Worm (Caenorhabditis elegans) whole organism, L4 larva: ENCODE measurements around the gene nprt-1.

ENCODE experiments used
- D1046.2 ChIP-seq: fragments of 200-800 bp; sonication (Bioruptor generic); IDR thresholded peaks from 2 replicates; pipeline ENCODE4 v1.3.6; 2022; ENCODE audit warnings: missing genetic modification characterization, missing compliant biosample characterization
- F26F4.8 ChIP-seq: fragments of 200-800 bp; sonication (Bioruptor generic); conservative IDR thresholded peaks from 2 replicates; pipeline ENCODE4 v1.3.6; 2022; ENCODE audit warnings: missing genetic modification characterization, missing compliant biosample characterization
- R02D3.7 ChIP-seq: fragments of 150-350 bp; sonication (generic microtip); optimal IDR thresholded peaks from 3 replicates; lab custom pipeline; 2014; ENCODE audit warnings: missing biosample characterization, missing genetic modification characterization
- Y48G9A.11 ChIP-seq: fragments of 200-800 bp; sonication (Bioruptor generic); IDR thresholded peaks from 2 replicates; pipeline ENCODE4 v1.3.6; 2022; ENCODE audit warnings: missing genetic modification reagents, missing genetic modification characterization, missing compliant biosample characterization
- Y5F2A.4 ChIP-seq: fragments of 200-800 bp; sonication (Bioruptor generic); optimal IDR thresholded peaks from 2 replicates; lab custom pipeline; 2018; ENCODE audit warnings: mild to moderate bottlenecking, missing genetic modification characterization, missing compliant biosample characterization
- Y75B8A.6 ChIP-seq: fragments of 200-800 bp; sonication (Bioruptor generic); IDR thresholded peaks from 2 replicates; pipeline ENCODE4 v1.3.6; 2022; ENCODE audit warnings: missing genetic modification reagents, missing genetic modification characterization, missing compliant biosample characterization
- ZK337.2 ChIP-seq: fragments of 200-800 bp; sonication (Bioruptor generic); IDR thresholded peaks from 2 replicates; pipeline ENCODE4 v1.3.6; 2022; ENCODE audit warnings: missing genetic modification reagents, missing genetic modification characterization, missing compliant biosample characterization
- aha-1 ChIP-seq: fragments of 150-350 bp; peaks from one replicate; lab custom pipeline; 2014; ENCODE audit warnings: missing biosample characterization, missing genetic modification characterization
- arid-1 ChIP-seq: fragments of 200-800 bp; sonication (Bioruptor generic); conservative IDR thresholded peaks from 2 replicates; pipeline ENCODE4 v1.3.6; 2022; ENCODE audit warnings: missing genetic modification reagents, missing genetic modification characterization, missing compliant biosample characterization
- ceh-20 ChIP-seq: fragments of 200-800 bp; sonication (Bioruptor generic); IDR thresholded peaks from 2 replicates; pipeline ENCODE4 v1.3.6; 2022; ENCODE audit warnings: missing genetic modification reagents, missing genetic modification characterization, missing compliant biosample characterization
- ceh-44 ChIP-seq: fragments of 200-800 bp; sonication (Bioruptor generic); IDR thresholded peaks from 2 replicates; pipeline ENCODE4 v1.3.6; 2022; ENCODE audit warnings: missing genetic modification reagents, missing genetic modification characterization, missing compliant biosample characterization
- ceh-82 ChIP-seq: sonication (generic microtip); optimal IDR thresholded peaks from 2 replicates; lab custom pipeline; 2017; ENCODE audit warnings: missing biosample characterization, missing genetic modification characterization
- ces-1 ChIP-seq: fragments of 150-350 bp; sonication (generic microtip); optimal IDR thresholded peaks from 4 replicates; lab custom pipeline; 2014; ENCODE audit warnings: missing biosample characterization, missing genetic modification reagents, missing genetic modification characterization
- daf-12 ChIP-seq: fragments of 150-350 bp; optimal IDR thresholded peaks from 2 replicates; lab custom pipeline; 2014; ENCODE audit warnings: missing biosample characterization, missing genetic modification reagents, missing genetic modification characterization
- daf-19 ChIP-seq: fragments of 200-800 bp; sonication (Bioruptor generic); conservative IDR thresholded peaks from 2 replicates; pipeline ENCODE4 v1.3.6; 2022; ENCODE audit warnings: missing genetic modification characterization, missing compliant biosample characterization
- daf-8 ChIP-seq: fragments of 200-800 bp; sonication (Bioruptor generic); IDR thresholded peaks from 2 replicates; pipeline ENCODE4 v1.3.6; 2022; ENCODE audit warnings: missing genetic modification characterization, missing compliant biosample characterization
- duxl-1 ChIP-seq: sonication (generic microtip); optimal IDR thresholded peaks from 2 replicates; lab custom pipeline; 2016; ENCODE audit warnings: mild to moderate bottlenecking, missing genetic modification characterization, moderate library complexity, missing compliant biosample characterization; ENCODE audit not compliant: poor library complexity
- egl-43 ChIP-seq: fragments of 200-800 bp; sonication (Bioruptor generic); IDR thresholded peaks from 2 replicates; pipeline ENCODE4 v1.3.6; 2022; ENCODE audit warnings: missing genetic modification reagents, missing genetic modification characterization, missing compliant biosample characterization
- fos-1 ChIP-seq: fragments of 150-350 bp; optimal IDR thresholded peaks from 2 replicates; lab custom pipeline; 2014; ENCODE audit warnings: missing biosample characterization, missing genetic modification characterization
- lim-7 ChIP-seq: fragments of 200-800 bp; sonication (Bioruptor generic); IDR thresholded peaks from 2 replicates; pipeline ENCODE4 v1.3.6; 2022; ENCODE audit warnings: missing genetic modification characterization, missing compliant biosample characterization
- lin-1 ChIP-seq: fragments of 200-800 bp; sonication (Bioruptor generic); IDR thresholded peaks from 2 replicates; pipeline ENCODE4 v1.3.6; 2022; ENCODE audit warnings: missing genetic modification reagents, missing genetic modification characterization, missing compliant biosample characterization
- lin-13 ChIP-seq: fragments of 150-350 bp; optimal IDR thresholded peaks from 2 replicates; lab custom pipeline; 2014; ENCODE audit warnings: missing biosample characterization, missing genetic modification reagents, missing genetic modification characterization
- lin-15B ChIP-seq: fragments of 150-350 bp; sonication (generic microtip); optimal IDR thresholded peaks from 3 replicates; lab custom pipeline; 2014; ENCODE audit warnings: missing biosample characterization, missing genetic modification characterization
- lin-29 ChIP-seq: fragments of 200-800 bp; sonication (Bioruptor generic); IDR thresholded peaks from 2 replicates; pipeline ENCODE4 v1.3.6; 2022; ENCODE audit warnings: missing genetic modification reagents, missing genetic modification characterization, missing compliant biosample characterization
- lsy-2 ChIP-seq, 2 experiments: fragments of 150-350 bp in 1 of 2; sonication (generic microtip) in 1 of 2; optimal IDR thresholded peaks; 2 replicates each; lab custom pipeline; 2014 to 2017; ENCODE audit warnings: missing biosample characterization in 2 of 2, missing genetic modification characterization in 2 of 2
- nhr-11 ChIP-seq: fragments of 150-350 bp; optimal IDR thresholded peaks from 2 replicates; lab custom pipeline; 2014; ENCODE audit warnings: missing biosample characterization, missing genetic modification characterization
- nhr-237 ChIP-seq: sonication (generic microtip); optimal IDR thresholded peaks from 2 replicates; lab custom pipeline; 2017; ENCODE audit warnings: missing biosample characterization, missing genetic modification characterization
- nhr-42 ChIP-seq: fragments of 200-800 bp; sonication (Bioruptor generic); IDR thresholded peaks from 2 replicates; pipeline ENCODE4 v1.3.6; 2022; ENCODE audit warnings: missing genetic modification characterization, missing compliant biosample characterization
- pha-4 ChIP-seq, 2 experiments: fragments of 150-350 bp in 1 of 2; fragments of 200-800 bp in 1 of 2; sonication (Bioruptor generic) in 1 of 2; IDR thresholded peaks in 1 of 2; optimal IDR thresholded peaks in 1 of 2; 2 replicates each; pipeline versions ENCODE4 v1.3.6 to Lab custom; 2014 to 2022; ENCODE audit warnings: missing genetic modification characterization in 2 of 2, missing genetic modification reagents in 2 of 2, missing biosample characterization in 1 of 2, missing compliant biosample characterization in 1 of 2
- php-3 ChIP-seq: fragments of 200-800 bp; sonication (Bioruptor generic); IDR thresholded peaks from 2 replicates; pipeline ENCODE4 v1.3.6; 2022; ENCODE audit warnings: missing genetic modification reagents, missing genetic modification characterization, missing compliant biosample characterization
- rbr-2 ChIP-seq: sonication (generic microtip); optimal IDR thresholded peaks from 2 replicates; lab custom pipeline; 2016; ENCODE audit warnings: missing genotype, missing genetic modification characterization, missing compliant biosample characterization
- saeg-2 ChIP-seq: fragments of 200-800 bp; sonication (Bioruptor generic); IDR thresholded peaks from 2 replicates; pipeline ENCODE4 v1.3.6; 2022; ENCODE audit warnings: missing genetic modification reagents, missing genetic modification characterization, missing compliant biosample characterization
- set-16 ChIP-seq: fragments of 200-800 bp; sonication (Bioruptor generic); IDR thresholded peaks from 2 replicates; pipeline ENCODE4 v1.3.6; 2022; ENCODE audit warnings: missing genetic modification reagents, missing genetic modification characterization, missing compliant biosample characterization
- skn-1 ChIP-seq: fragments of 150-350 bp; optimal IDR thresholded peaks from 2 replicates; lab custom pipeline; 2014; ENCODE audit warnings: missing biosample characterization, missing genetic modification characterization
- snpc-1.2 ChIP-seq: fragments of 200-800 bp; sonication (Bioruptor generic); IDR thresholded peaks from 2 replicates; pipeline ENCODE4 v1.3.6; 2022; ENCODE audit warnings: missing genetic modification reagents, missing genetic modification characterization, missing compliant biosample characterization
- unc-130 ChIP-seq: sonication (generic microtip); optimal IDR thresholded peaks from 2 replicates; lab custom pipeline; 2016; ENCODE audit warnings: missing genetic modification reagents, missing genetic modification characterization, missing compliant biosample characterization
- zfp-3 ChIP-seq: fragments of 200-800 bp; sonication (Bioruptor generic); conservative IDR thresholded peaks from 2 replicates; pipeline ENCODE4 v1.3.6; 2022; ENCODE audit warnings: missing genetic modification reagents, missing genetic modification characterization, missing compliant biosample characterization
- zip-2 ChIP-seq: fragments of 150-350 bp; optimal IDR thresholded peaks from 2 replicates; lab custom pipeline; 2014; ENCODE audit warnings: missing biosample characterization, missing genetic modification characterization
- ztf-11 ChIP-seq: fragments of 150-350 bp; optimal IDR thresholded peaks from 2 replicates; lab custom pipeline; 2014; ENCODE audit warnings: missing biosample characterization, missing genetic modification characterization
- ztf-7 ChIP-seq: fragments of 150-350 bp; optimal IDR thresholded peaks from 2 replicates; lab custom pipeline; 2014; ENCODE audit warnings: missing biosample characterization, missing genetic modification characterization

Gene nprt-1

ce11 chrIV:2853164-2853563 lies 37.1 kb downstream of the nprt-1 start, which contains the start of gene Y54G2A.49:
TSS of gene Y54G2A.49 (minus strand) at chrIV:2853264.
- TF ChIP-seq ces-1 (no peak), ZK337.2 (GFP tag; lab: Robert Waterston, UW) (no peak), saeg-2 (no peak), ztf-7 (tag; lab: Kevin White, UChicago) (no peak), lin-13 (GFP tag; lab: Kevin White, UChicago) (no peak), R02D3.7 (no peak), daf-8 (no peak), egl-43 (GFP tag; lab: Robert Waterston, UW) (no peak), F26F4.8 (GFP tag; lab: Robert Waterston, UW) (no peak), nhr-11 (tag; lab: Kevin White, UChicago) (no peak), fos-1 (tag; lab: Kevin White, UChicago) (no peak), pha-4 (GFP tag; IDR thresholded peaks at IDR 0.05; lab: Robert Waterston, UW) (no peak), pha-4 (tag; optimal IDR thresholded peaks at IDR 0.05; lab: Kevin White, UChicago) (no peak), unc-130 (GFP tag; lab: Kevin White, UChicago) (no peak), ceh-20 (GFP tag; lab: Robert Waterston, UW) (no peak)

- TF ChIP-seq aha-1 (tag; lab: Kevin White, UChicago) (peak; percentile 91), lsy-2 (tag; optimal IDR thresholded peaks at IDR 0.05; lab: Kevin White, UChicago) (no peak), Y48G9A.11 (GFP tag; lab: Robert Waterston, UW) (no peak)
Measured at ce11 chrIV:2851625-2852024, 38.6 kb downstream of the nprt-1 start.

- no peak for TF ChIP-seq duxl-1 (tag; lab: Kevin White, UChicago)
- no peak for TF ChIP-seq php-3 (GFP tag; lab: Robert Waterston, UW)
- TF ChIP-seq nhr-42 (GFP tag; lab: Robert Waterston, UW), result no peak
- TF ChIP-seq ztf-11 (tag; lab: Kevin White, UChicago), result no peak
- TF ChIP-seq zfp-3 (GFP tag; lab: Robert Waterston, UW), result no peak
- TF ChIP-seq Y75B8A.6 (GFP tag; lab: Robert Waterston, UW), result no peak
- TF ChIP-seq unc-130 (GFP tag; lab: Kevin White, UChicago), result no peak
- TF ChIP-seq skn-1, result no peak
Measured at ce11 chrIV:2850586-2850985, 39.7 kb downstream of the nprt-1 start, which contains the start of gene clec-85. TSS of gene clec-85 (plus strand) at chrIV:2850886.

ce11 chrIV:2849269-2849668 lies 41.0 kb downstream of the nprt-1 start:
- TF ChIP-seq nhr-42 (GFP tag; lab: Robert Waterston, UW), result no peak
- TF ChIP-seq arid-1 (GFP tag; lab: Robert Waterston, UW), result no peak
- TF ChIP-seq F26F4.8 (GFP tag; lab: Robert Waterston, UW), result no peak
- no peak for TF ChIP-seq rbr-2 (tag; lab: Kevin White, UChicago)
- no peak for TF ChIP-seq lsy-2 (tag; optimal IDR thresholded peaks at IDR 0.05; lab: Kevin White, UChicago)
- peak; percentile 31; the same call in 1 of the 2 replicates for TF ChIP-seq snpc-1.2 (GFP tag; lab: Robert Waterston, UW)
- TF ChIP-seq zip-2 (tag; lab: Kevin White, UChicago), result no peak
- no peak for TF ChIP-seq lim-7 (GFP tag; lab: Robert Waterston, UW)
- no peak for TF ChIP-seq ceh-44
- TF ChIP-seq skn-1, result no peak
- no peak for TF ChIP-seq nhr-237 (tag; lab: Kevin White, UChicago)
- no peak for TF ChIP-seq D1046.2 (GFP tag; lab: Robert Waterston, UW)
- TF ChIP-seq daf-19 (GFP tag; lab: Robert Waterston, UW), result no peak
- no peak for TF ChIP-seq ztf-11 (tag; lab: Kevin White, UChicago)
- no peak for TF ChIP-seq ceh-82 (tag; lab: Kevin White, UChicago)
- TF ChIP-seq set-16 (GFP tag; lab: Robert Waterston, UW), result peak; percentile 77
- TF ChIP-seq egl-43 (GFP tag; lab: Robert Waterston, UW), result 0 out of 2 replicates have a peak, but pooled peaks have one; percentile 27
- no peak for TF ChIP-seq daf-12
- no peak for TF ChIP-seq Y5F2A.4 (GFP tag; lab: Kevin White, UChicago)
- no peak for TF ChIP-seq lin-1 (GFP tag; lab: Robert Waterston, UW)
- TF ChIP-seq lin-29 (GFP tag; lab: Robert Waterston, UW), result no peak
- no peak for TF ChIP-seq lin-15B
